Worm (Caenorhabditis elegans) whole organism, L4 larva: ENCODE results near the gene mig-23.

Source experiments
- ama-1 ChIP-seq: fragments of 150-350 bp; optimal IDR thresholded peaks from 2 replicates; lab custom pipeline; 2014; ENCODE audit warnings: inconsistent platforms, mixed read lengths
- jun-1 ChIP-seq: fragments of 150-350 bp; optimal IDR thresholded peaks from 2 replicates; lab custom pipeline; 2014; ENCODE audit warnings: missing biosample characterization, missing genetic modification reagents, missing genetic modification characterization
- nhr-237 ChIP-seq: sonication (generic microtip); optimal IDR thresholded peaks from 2 replicates; lab custom pipeline; 2017; ENCODE audit warnings: missing biosample characterization, missing genetic modification characterization

ce11 chrX:5923672-5924071 is 25.0 kb downstream of the mig-23 start:
- no peak for TF ChIP-seq ama-1 (lab: Kevin White, UChicago)
- no peak for TF ChIP-seq nhr-237 (tag; lab: Kevin White, UChicago)
- no peak for TF ChIP-seq jun-1 (tag; lab: Kevin White, UChicago)
